Fruit fly (Drosophila melanogaster) ovary, adult (tissue): Measurements from ENCODE around the gene Cyp4s3.

ENCODE experiments used
- CG17801 ChIP-seq: fragments of 200-800 bp; optimal IDR thresholded peaks from 2 replicates; lab custom pipeline; 2019; ENCODE audit warnings: missing biosample characterization, mild to moderate bottlenecking, missing genetic modification characterization, moderate library complexity; ENCODE audit not compliant: partially characterized antibody

Cyp4s3 gene

dm6 chrX:15125496-15125895 is 9.2 kb upstream of the Cyp4s3 start, which contains the start of gene drd:
Gene drd (plus strand): TSS chrX:15125753.
- no peak for TF ChIP-seq CG17801

- no peak for TF ChIP-seq CG17801
Measured at dm6 chrX:15123418-15123994, 7.2 kb upstream of the Cyp4s3 start.

- TF ChIP-seq CG17801 = no peak
Measured at dm6 chrX:15121714-15122113, 5.4 kb upstream of the Cyp4s3 start.

- TF ChIP-seq CG17801 = peak; percentile 1
Measured at dm6 chrX:15120116-15120515, 3.8 kb upstream of the Cyp4s3 start.

- TF ChIP-seq CG17801 = no peak
Measured at dm6 chrX:15111888-15112287, 4.5 kb downstream of the Cyp4s3 start.

- no peak for TF ChIP-seq CG17801
Measured at dm6 chrX:15095942-15096341, 20.4 kb downstream of the Cyp4s3 start, which contains the start of gene CG9072. Gene CG9072 (minus strand): TSS chrX:15096042.

- TF ChIP-seq CG17801 = no peak
Measured at dm6 chrX:15091159-15091558, 25.2 kb downstream of the Cyp4s3 start.

dm6 chrX:15090371-15090770 is 26.0 kb downstream of the Cyp4s3 start:
- no peak for TF ChIP-seq CG17801

dm6 chrX:15089146-15089698 is 27.1 kb downstream of the Cyp4s3 start, which contains the start of gene Rab3-GEF:
Gene Rab3-GEF (plus strand): TSS chrX:15089682.
- no peak for TF ChIP-seq CG17801

- TF ChIP-seq CG17801 = peak; percentile 92
Measured at dm6 chrX:15085777-15086510, 30.4 kb downstream of the Cyp4s3 start, which contains the start of the genes CG15027 and Dbct. Gene CG15027 (minus strand): TSS chrX:15085827. Gene Dbct (plus strand): TSS chrX:15086125.

dm6 chrX:15084580-15085138 is 31.7 kb downstream of the Cyp4s3 start, which contains the start of gene Cox17:
Gene Cox17 (minus strand): TSS chrX:15084699.
- TF ChIP-seq CG17801 = peak; percentile 72

dm6 chrX:15082681-15083080 is 33.7 kb downstream of the Cyp4s3 start, which contains the start of gene CG33178:
Gene CG33178 (plus strand): TSS chrX:15082827.
- no peak for TF ChIP-seq CG17801

- TF ChIP-seq CG17801 = no peak
Measured at dm6 chrX:15080780-15081402, 35.5 kb downstream of the Cyp4s3 start, which contains the start of gene CG33177. Gene CG33177 (plus strand): TSS chrX:15081367.

dm6 chrX:15079945-15080344 is 36.4 kb downstream of the Cyp4s3 start:
- TF ChIP-seq CG17801 = peak; percentile 34

- peak; percentile 57 for TF ChIP-seq CG17801
Measured at dm6 chrX:15079163-15079809, 37.1 kb downstream of the Cyp4s3 start.

- no peak for TF ChIP-seq CG17801
Measured at dm6 chrX:15078394-15078793, 37.9 kb downstream of the Cyp4s3 start.
